Worm (Caenorhabditis elegans) whole organism, mixed stage, embryonic: ENCODE results near the gene F59B10.6.

ENCODE experiments used
- M03D4.4 ChIP-seq: sonication (generic microtip); optimal IDR thresholded peaks from 2 replicates; lab custom pipeline; 2017; ENCODE audit warnings: mild to moderate bottlenecking, missing genetic modification characterization, missing compliant biosample characterization
- bed-3 ChIP-seq: fragments of 200-800 bp; sonication (Bioruptor generic); optimal IDR thresholded peaks from 3 replicates; lab custom pipeline; 2018; ENCODE audit warnings: mild to moderate bottlenecking, missing genetic modification characterization, moderate library complexity, missing compliant biosample characterization
- blmp-1 ChIP-seq: fragments of 150-350 bp; optimal IDR thresholded peaks from 2 replicates; lab custom pipeline; 2014; ENCODE audit warnings: missing biosample characterization, missing genetic modification characterization
- ceh-39 ChIP-seq: fragments of 150-350 bp; optimal IDR thresholded peaks from 2 replicates; lab custom pipeline; 2014; ENCODE audit warnings: missing biosample characterization, missing genetic modification characterization
- ceh-43 ChIP-seq: fragments of 200-800 bp; sonication (Bioruptor generic); optimal IDR thresholded peaks from 2 replicates; lab custom pipeline; 2018; ENCODE audit warnings: mild to moderate bottlenecking, missing genetic modification characterization, moderate library complexity, missing compliant biosample characterization
- ceh-83 ChIP-seq: fragments of 200-800 bp; sonication (Bioruptor generic); optimal IDR thresholded peaks from 2 replicates; lab custom pipeline; 2018; ENCODE audit warnings: mild to moderate bottlenecking, missing genetic modification characterization, missing compliant biosample characterization
- ces-1 ChIP-seq: fragments of 150-350 bp; optimal IDR thresholded peaks from 2 replicates; lab custom pipeline; 2014; ENCODE audit warnings: missing biosample characterization, missing genetic modification reagents, missing genetic modification characterization
- drap-1 ChIP-seq: fragments of 200-800 bp; sonication (Bioruptor generic); optimal IDR thresholded peaks from 3 replicates; lab custom pipeline; 2018; ENCODE audit warnings: mild to moderate bottlenecking, missing genetic modification characterization, missing compliant biosample characterization
- elt-1 ChIP-seq: sonication (generic microtip); optimal IDR thresholded peaks from 2 replicates; lab custom pipeline; 2017; ENCODE audit warnings: missing genetic modification characterization, mild to moderate bottlenecking, missing compliant biosample characterization, antibody characterized with exemption, moderate library complexity, borderline replicate concordance; ENCODE audit not compliant: insufficient read depth
- flh-1 ChIP-seq: fragments of 200-800 bp; sonication (Bioruptor generic); optimal IDR thresholded peaks from 2 replicates; lab custom pipeline; 2018; ENCODE audit warnings: mild to moderate bottlenecking, missing genetic modification characterization, moderate library complexity, missing compliant biosample characterization
- ham-2 ChIP-seq: fragments of 200-800 bp; sonication (Bioruptor generic); optimal IDR thresholded peaks from 2 replicates; lab custom pipeline; 2018; ENCODE audit warnings: mild to moderate bottlenecking, missing genetic modification characterization, missing compliant biosample characterization
- hlh-1 ChIP-seq: fragments of 150-350 bp; optimal IDR thresholded peaks from 2 replicates; lab custom pipeline; 2014; ENCODE audit warnings: missing biosample characterization, missing genetic modification reagents, missing genetic modification characterization
- lin-32 ChIP-seq: fragments of 200-800 bp; sonication (Bioruptor generic); optimal IDR thresholded peaks from 2 replicates; lab custom pipeline; 2018; ENCODE audit warnings: mild to moderate bottlenecking, missing genetic modification characterization, missing compliant biosample characterization
- lsy-2 ChIP-seq: fragments of 150-350 bp; optimal IDR thresholded peaks from 2 replicates; lab custom pipeline; 2014; ENCODE audit warnings: missing biosample characterization, missing genetic modification characterization
- mep-1 ChIP-seq: fragments of 150-350 bp; optimal IDR thresholded peaks from 2 replicates; lab custom pipeline; 2017; ENCODE audit warnings: missing biosample characterization, missing genetic modification reagents, missing genetic modification characterization, inconsistent platforms
- mls-2 ChIP-seq: sonication (generic microtip); optimal IDR thresholded peaks from 2 replicates; lab custom pipeline; 2016; ENCODE audit warnings: mild to moderate bottlenecking, missing genetic modification characterization, moderate library complexity, missing compliant biosample characterization
- nhr-12 ChIP-seq: fragments of 150-350 bp; optimal IDR thresholded peaks from 2 replicates; lab custom pipeline; 2014; ENCODE audit warnings: missing biosample characterization, missing genetic modification characterization
- nhr-2 ChIP-seq: fragments of 150-350 bp; optimal IDR thresholded peaks from 2 replicates; lab custom pipeline; 2014; ENCODE audit warnings: missing biosample characterization, missing genetic modification characterization
- nhr-237 ChIP-seq: fragments of 150-350 bp; optimal IDR thresholded peaks from 2 replicates; lab custom pipeline; 2014; ENCODE audit warnings: missing biosample characterization, missing genetic modification characterization
- nhr-28 ChIP-seq: fragments of 150-350 bp; optimal IDR thresholded peaks from 2 replicates; lab custom pipeline; 2014; ENCODE audit warnings: missing biosample characterization, missing genetic modification characterization
- nhr-76 ChIP-seq: sonication (generic microtip); optimal IDR thresholded peaks from 2 replicates; lab custom pipeline; 2017; ENCODE audit warnings: missing biosample characterization, missing genetic modification characterization
- pha-4 ChIP-seq: fragments of 150-350 bp; optimal IDR thresholded peaks from 2 replicates; lab custom pipeline; 2018; ENCODE audit warnings: missing biosample characterization, missing genetic modification reagents, missing genetic modification characterization
- snpc-4 ChIP-seq: fragments of 150-350 bp; optimal IDR thresholded peaks from 2 replicates; lab custom pipeline; 2014; ENCODE audit warnings: missing biosample characterization, missing genetic modification characterization
- sptf-1 ChIP-seq: sonication (generic microtip); optimal IDR thresholded peaks from 2 replicates; lab custom pipeline; 2017; ENCODE audit warnings: mild to moderate bottlenecking, missing genetic modification characterization, moderate library complexity, missing compliant biosample characterization
- tbx-8 ChIP-seq: fragments of 200-800 bp; sonication (Bioruptor generic); optimal IDR thresholded peaks from 2 replicates; lab custom pipeline; 2018; ENCODE audit warnings: mild to moderate bottlenecking, missing genetic modification characterization, moderate library complexity, missing compliant biosample characterization
- unc-120 ChIP-seq: sonication (generic microtip); optimal IDR thresholded peaks from 2 replicates; lab custom pipeline; 2017; ENCODE audit warnings: missing genetic modification characterization, missing compliant biosample characterization; ENCODE audit not compliant: poor library complexity, severe bottlenecking
- unc-39 ChIP-seq: fragments of 150-350 bp; optimal IDR thresholded peaks from 2 replicates; lab custom pipeline; 2014; ENCODE audit warnings: missing biosample characterization, missing genetic modification characterization
- unc-62 ChIP-seq: fragments of 150-350 bp; optimal IDR thresholded peaks from 2 replicates; lab custom pipeline; 2014; ENCODE audit warnings: missing biosample characterization, missing genetic modification reagents, missing genetic modification characterization
- ztf-11 ChIP-seq: fragments of 150-350 bp; optimal IDR thresholded peaks from 2 replicates; lab custom pipeline; 2014; ENCODE audit warnings: missing biosample characterization, missing genetic modification characterization

F59B10.6 gene

DNA sequence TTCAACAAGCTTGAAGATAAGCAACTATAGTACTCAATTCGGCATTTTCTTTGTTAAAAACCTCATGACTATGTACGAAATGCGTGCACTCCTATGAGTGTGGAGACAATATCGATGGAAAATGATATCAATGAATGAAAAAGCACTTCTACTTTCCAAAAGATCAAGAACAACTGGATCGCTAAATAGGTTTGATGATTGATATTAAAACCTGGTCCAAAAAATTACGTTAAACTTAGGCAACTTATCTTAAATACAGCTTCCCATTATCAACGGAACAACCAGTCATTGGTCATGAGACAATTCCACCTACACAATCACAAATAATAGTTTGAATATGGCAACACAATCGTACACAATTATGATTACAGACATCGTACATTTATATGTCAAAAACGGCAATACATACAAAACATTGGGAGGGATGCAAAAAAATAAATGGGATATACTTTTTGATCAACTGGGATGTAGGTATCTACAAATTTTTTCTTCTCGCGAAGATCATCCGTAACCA lies 35.5 kb upstream of the F59B10.6 start:
- no peak for TF ChIP-seq nhr-12
- no peak for TF ChIP-seq ceh-43
- TF ChIP-seq flh-1 (GFP tag; lab: Kevin White, UChicago): no peak
- no peak for TF ChIP-seq snpc-4 (tag; lab: Kevin White, UChicago)
- TF ChIP-seq nhr-2 (tag; lab: Kevin White, UChicago): no peak
- TF ChIP-seq bed-3 (GFP tag; lab: Kevin White, UChicago): no peak
- no peak for TF ChIP-seq M03D4.4
- TF ChIP-seq unc-39: no peak
- no peak for TF ChIP-seq ham-2 (GFP tag; lab: Kevin White, UChicago)
- no peak for TF ChIP-seq mls-2
- TF ChIP-seq drap-1 (GFP tag; lab: Kevin White, UChicago): no peak
- TF ChIP-seq blmp-1 (tag; lab: Kevin White, UChicago): no peak
- TF ChIP-seq elt-1: no peak
- TF ChIP-seq ceh-83 (GFP tag; lab: Kevin White, UChicago): no peak
- no peak for TF ChIP-seq unc-120 (tag; lab: Kevin White, UChicago)
- no peak for TF ChIP-seq nhr-28 (tag; lab: Kevin White, UChicago)
- TF ChIP-seq, all 35 proteins: peak for 0

DNA sequence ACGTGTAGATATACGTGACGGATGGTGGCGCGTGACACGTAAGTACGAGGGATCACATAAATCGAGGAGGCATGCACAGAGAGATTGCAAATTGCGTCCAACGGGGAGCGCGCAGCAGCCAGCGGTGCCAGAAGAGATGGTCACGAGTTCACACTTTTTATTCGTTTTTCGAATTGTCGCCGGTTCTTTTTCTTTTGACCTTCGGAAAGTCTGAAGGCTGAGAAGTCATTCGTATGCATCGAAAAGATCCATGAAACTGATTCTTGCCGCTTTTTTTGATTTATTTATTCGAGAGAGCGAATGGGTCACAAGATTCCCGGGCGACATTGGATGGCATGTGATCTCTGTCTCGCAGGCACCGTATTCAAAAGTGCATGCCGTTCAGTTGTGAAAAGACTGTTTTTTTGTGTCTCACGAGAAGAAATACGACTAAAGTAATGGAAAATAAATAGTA lies 34.7 kb upstream of the F59B10.6 start:
- no peak for TF ChIP-seq sptf-1 (tag; lab: Kevin White, UChicago)
- no peak for TF ChIP-seq ztf-11 (tag; lab: Kevin White, UChicago)
- TF ChIP-seq elt-1: no peak

DNA sequence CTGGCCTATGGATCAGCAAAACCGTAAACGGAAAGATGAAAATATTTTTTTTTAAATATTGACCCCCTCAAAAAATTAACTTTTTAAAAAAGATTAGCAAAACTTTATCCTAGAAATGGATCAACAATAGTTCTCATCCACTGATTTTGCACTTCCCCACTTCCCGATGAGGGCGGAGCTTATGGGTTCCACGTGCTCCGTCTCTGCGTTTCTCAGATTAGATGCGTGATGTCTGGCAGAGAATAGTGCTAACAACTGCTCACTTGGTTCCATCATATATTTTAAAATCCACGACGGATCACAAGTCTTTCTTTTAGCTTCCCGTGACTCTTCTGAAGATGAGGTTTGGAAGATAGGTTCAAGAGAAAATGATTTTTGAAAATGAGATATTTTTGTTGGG lies 34.1 kb upstream of the F59B10.6 start:
- TF ChIP-seq hlh-1 (tag; lab: Kevin White, UChicago) (peak; percentile 85), unc-120 (tag; lab: Kevin White, UChicago) (peak; percentile 85), unc-62 (GFP tag; lab: Kevin White, UChicago) (peak; percentile 13), ceh-39 (no peak)

DNA sequence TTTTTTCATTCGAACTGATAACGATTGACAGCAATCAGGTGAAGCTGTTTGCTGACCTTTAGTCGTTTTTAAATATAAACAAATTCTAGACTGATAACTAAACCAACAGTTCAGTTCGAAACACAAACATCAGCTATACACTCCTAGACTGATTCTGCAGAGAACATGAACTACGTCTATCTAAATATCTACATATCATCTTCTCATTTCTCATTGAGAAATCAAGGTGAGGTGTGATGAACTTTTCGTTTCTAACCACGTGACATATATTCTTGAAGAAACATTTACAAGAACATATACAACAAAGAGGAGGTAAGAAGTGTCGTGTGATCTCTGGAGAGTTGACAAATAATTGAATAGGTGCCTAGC lies 32.9 kb upstream of the F59B10.6 start:
- TF ChIP-seq mls-2 (no peak), pha-4 (tag; lab: Kevin White, UChicago) (no peak), lsy-2 (tag; lab: Kevin White, UChicago) (no peak), ham-2 (GFP tag; lab: Kevin White, UChicago) (no peak), ztf-11 (tag; lab: Kevin White, UChicago) (no peak), ceh-83 (GFP tag; lab: Kevin White, UChicago) (no peak), ces-1 (no peak), nhr-12 (no peak), lin-32 (no peak), mep-1 (tag; lab: Kevin White, UChicago) (no peak), nhr-28 (tag; lab: Kevin White, UChicago) (no peak), drap-1 (GFP tag; lab: Kevin White, UChicago) (no peak), nhr-237 (tag; lab: Kevin White, UChicago) (no peak), nhr-76 (tag; lab: Kevin White, UChicago) (no peak), tbx-8 (no peak)
- TF ChIP-seq, all 35 proteins: peak for 0

DNA sequence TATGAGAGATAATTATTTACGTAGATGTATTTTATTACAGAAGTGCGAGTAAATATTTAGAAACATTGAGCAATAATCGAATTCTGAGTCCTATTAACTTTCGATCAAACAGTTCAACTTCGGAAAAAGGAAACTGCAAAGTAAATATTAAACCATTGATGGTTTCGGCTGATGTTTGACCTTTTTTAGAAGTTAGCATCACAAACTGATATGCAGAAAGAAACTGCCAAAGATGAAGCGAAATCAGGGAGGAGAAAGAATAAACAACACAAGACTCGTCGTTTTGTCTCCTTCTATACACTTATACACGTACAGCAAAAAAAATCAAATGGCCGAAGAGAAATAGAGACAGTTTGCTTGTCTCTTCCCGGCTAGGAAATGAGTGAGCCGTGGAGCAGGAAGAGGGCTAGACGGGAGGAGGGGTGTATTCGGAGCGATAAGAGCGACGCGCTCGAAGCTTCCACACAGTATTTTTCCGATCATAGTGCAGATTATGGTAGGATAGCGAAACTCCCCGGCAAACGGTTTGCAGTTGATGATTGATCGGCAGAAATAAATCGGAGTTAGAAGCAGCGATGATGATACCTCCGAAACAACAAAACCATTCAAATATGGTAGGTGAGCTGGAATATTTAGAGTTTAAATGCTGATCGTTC lies 32.4 kb upstream of the F59B10.6 start:
- TF ChIP-seq ceh-83 (GFP tag; lab: Kevin White, UChicago): no peak

DNA sequence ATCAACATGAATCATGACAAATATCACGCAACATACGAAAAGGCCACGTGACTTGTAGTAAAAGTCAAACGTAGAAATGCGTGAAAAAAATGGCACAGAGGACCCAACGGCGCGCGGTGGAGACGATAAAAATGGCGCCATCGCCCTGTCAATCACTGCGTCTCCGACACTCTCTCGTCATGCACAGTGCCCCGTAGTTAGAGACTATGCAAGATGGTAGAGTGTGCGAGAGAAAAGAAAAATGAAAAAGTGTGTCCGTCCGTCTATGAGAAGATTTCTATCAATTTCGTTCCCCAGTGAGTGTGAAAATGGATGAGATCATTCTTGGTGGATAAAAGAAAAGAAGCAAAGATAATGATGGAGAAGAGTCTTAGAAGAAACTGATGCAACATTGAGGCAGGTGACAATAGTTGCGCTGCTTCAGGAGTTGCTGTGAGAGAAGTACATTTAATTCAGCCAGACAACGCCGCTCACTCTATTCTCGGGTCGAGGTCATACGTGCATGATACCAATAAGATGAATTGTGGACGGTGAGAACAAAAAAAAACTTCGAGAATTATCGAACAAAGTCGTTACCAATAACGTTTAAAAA lies 31.3 kb upstream of the F59B10.6 start:
- peak; percentile 20 for TF ChIP-seq sptf-1 (tag; lab: Kevin White, UChicago)
- peak; percentile 80 for TF ChIP-seq unc-62 (GFP tag; lab: Kevin White, UChicago)
- TF ChIP-seq hlh-1 (tag; lab: Kevin White, UChicago): peak; percentile 37
- peak; percentile 70 for TF ChIP-seq unc-120 (tag; lab: Kevin White, UChicago)
- no peak for TF ChIP-seq nhr-2 (tag; lab: Kevin White, UChicago)
